Worm (Caenorhabditis elegans) whole organism, dauer: Measurements from ENCODE around the gene F32D1.11.
"Not testable (repeated sequence)": the region's sequence is repeated elsewhere in the genome, so short reads cannot be mapped to it uniquely, and the experiment has no call there.

ENCODE experiments used
- unc-62 ChIP-seq: sonication (generic microtip); optimal IDR thresholded peaks from 2 replicates; lab custom pipeline; 2017; ENCODE audit warnings: missing biosample characterization, missing genetic modification reagents, missing genetic modification characterization

The F32D1.11 gene

ce11 chrV:4339479-4339878 lies 26.9 kb downstream of the F32D1.11 start:
- no peak for TF ChIP-seq unc-62 (GFP tag; lab: Kevin White, UChicago)

ce11 chrV:4336462-4336861 lies 29.9 kb downstream of the F32D1.11 start, which contains the start of gene irld-1:
Gene irld-1 (plus strand): TSS chrV:4336762.
- TF ChIP-seq unc-62 (GFP tag; lab: Kevin White, UChicago), result not testable (repeated sequence)

- TF ChIP-seq unc-62 (GFP tag; lab: Kevin White, UChicago), result no peak
These were observed 33.9 kb downstream of the F32D1.11 start, which contains the start of gene oac-12 for ce11 chrV:4332450-4332849. Gene oac-12 (minus strand): TSS chrV:4332550.

ce11 chrV:4330820-4331219 lies 35.5 kb downstream of the F32D1.11 start:
- no peak for TF ChIP-seq unc-62 (GFP tag; lab: Kevin White, UChicago)

ce11 chrV:4326841-4327240 lies 39.5 kb downstream of the F32D1.11 start, which contains the start of gene D2063.1:
Gene D2063.1 (plus strand): TSS chrV:4327121.
- TF ChIP-seq unc-62 (GFP tag; lab: Kevin White, UChicago), result no peak

ce11 chrV:4325415-4325814 lies 40.9 kb downstream of the F32D1.11 start, which contains the start of gene nhr-125:
Gene nhr-125 (minus strand): TSS chrV:4325515.
- no peak for TF ChIP-seq unc-62 (GFP tag; lab: Kevin White, UChicago)

- no peak for TF ChIP-seq unc-62 (GFP tag; lab: Kevin White, UChicago)
These were observed 43.6 kb downstream of the F32D1.11 start, which contains the start of gene R02D1.2 for ce11 chrV:4322706-4323105. Gene R02D1.2 (minus strand): TSS chrV:4322806.

ce11 chrV:4319867-4320266 lies 46.5 kb downstream of the F32D1.11 start, which contains the start of gene ZC132.9:
Gene ZC132.9 (minus strand): TSS chrV:4319967.
- no peak for TF ChIP-seq unc-62 (GFP tag; lab: Kevin White, UChicago)
